Fruit fly (Drosophila melanogaster): ENCODE measurements around the gene CG32187.

- no peak for TF ChIP-seq usp (GFP tag; optimal IDR thresholded peaks at IDR 0.05)
- no peak for TF ChIP-seq psq (optimal IDR thresholded peaks at IDR 0.05)
- no peak for TF ChIP-seq Dll (optimal IDR thresholded peaks at IDR 0.05)
- no peak for TF ChIP-seq pan (optimal IDR thresholded peaks at IDR 0.05)
Observed at dm6 chr3L:17835074-17835473, 28.9 kb upstream of the CG32187 start, which contains the start of gene CG32189.

All from whole organism.